Worm (Caenorhabditis elegans) whole organism, early embryonic: ENCODE measurements around the gene ints-9.

Source experiments
- B0310.2 ChIP-seq: sonication (generic microtip); optimal IDR thresholded peaks from 2 replicates; lab custom pipeline; 2016; ENCODE audit warnings: mild to moderate bottlenecking, missing genetic modification characterization, missing compliant biosample characterization
- F13C5.2 ChIP-seq: sonication (generic microtip); optimal IDR thresholded peaks from 2 replicates; lab custom pipeline; 2017; ENCODE audit warnings: mild to moderate bottlenecking, missing genetic modification characterization, inconsistent platforms, missing compliant biosample characterization
- aly-1 ChIP-seq: sonication (generic microtip); optimal IDR thresholded peaks from 2 replicates; lab custom pipeline; 2016; ENCODE audit warnings: missing genetic modification characterization, missing compliant biosample characterization
- ama-1 ChIP-seq: fragments of 150-350 bp; optimal IDR thresholded peaks from 2 replicates; lab custom pipeline; 2014
- ceh-13 ChIP-seq: fragments of 200-800 bp; sonication (Bioruptor generic); optimal IDR thresholded peaks from 2 replicates; lab custom pipeline; 2018; ENCODE audit warnings: mild to moderate bottlenecking, missing genetic modification characterization, missing compliant biosample characterization
- ceh-36 ChIP-seq: sonication (generic microtip); optimal IDR thresholded peaks from 2 replicates; lab custom pipeline; 2016; ENCODE audit warnings: missing genetic modification characterization, inconsistent platforms, missing compliant biosample characterization
- ets-7 ChIP-seq: sonication (generic microtip); optimal IDR thresholded peaks from 2 replicates; lab custom pipeline; 2016; ENCODE audit warnings: missing genotype, missing genetic modification characterization, missing compliant biosample characterization
- flt-1 ChIP-seq: fragments of 200-800 bp; sonication (Bioruptor generic); IDR thresholded peaks from 2 replicates; pipeline ENCODE4 v1.3.6; 2022; ENCODE audit warnings: missing genetic modification characterization, missing compliant biosample characterization
- hmbx-1 ChIP-seq: sonication (generic microtip); optimal IDR thresholded peaks from 2 replicates; lab custom pipeline; 2016; ENCODE audit warnings: mild to moderate bottlenecking, missing genetic modification characterization, missing compliant biosample characterization
- hmg-4 ChIP-seq: fragments of 200-800 bp; sonication (Bioruptor generic); optimal IDR thresholded peaks from 2 replicates; lab custom pipeline; 2018; ENCODE audit warnings: mild to moderate bottlenecking, missing genetic modification characterization, missing compliant biosample characterization
- hnd-1 ChIP-seq: sonication (generic microtip); optimal IDR thresholded peaks from 2 replicates; lab custom pipeline; 2016; ENCODE audit warnings: missing genetic modification characterization, missing compliant biosample characterization
- pes-1 ChIP-seq: fragments of 200-800 bp; sonication (Bioruptor generic); IDR thresholded peaks from 2 replicates; pipeline ENCODE4 v1.3.6; 2022; ENCODE audit warnings: missing genetic modification reagents, missing genetic modification characterization, missing compliant biosample characterization
- scrt-1 ChIP-seq: fragments of 200-800 bp; sonication (Bioruptor generic); IDR thresholded peaks from 2 replicates; pipeline ENCODE4 v1.3.6; 2022; ENCODE audit warnings: missing genetic modification characterization, missing compliant biosample characterization
- sea-1 ChIP-seq: fragments of 200-800 bp; sonication (Bioruptor generic); conservative IDR thresholded peaks from 2 replicates; pipeline ENCODE4 v1.3.6; 2022; ENCODE audit warnings: missing genetic modification characterization, missing compliant biosample characterization
- tbx-11 ChIP-seq: fragments of 200-800 bp; sonication (Bioruptor generic); IDR thresholded peaks from 2 replicates; pipeline ENCODE4 v1.3.6; 2022; ENCODE audit warnings: missing genetic modification characterization, missing compliant biosample characterization
- tbx-37 ChIP-seq: fragments of 200-800 bp; sonication (Bioruptor generic); conservative IDR thresholded peaks from 2 replicates; pipeline ENCODE4 v1.3.6; 2022; ENCODE audit warnings: missing genetic modification reagents, missing genetic modification characterization, missing compliant biosample characterization
- tra-4 ChIP-seq: sonication (generic microtip); optimal IDR thresholded peaks from 2 replicates; lab custom pipeline; 2017; ENCODE audit warnings: missing genetic modification characterization, missing compliant biosample characterization

Gene ints-9

DNA sequence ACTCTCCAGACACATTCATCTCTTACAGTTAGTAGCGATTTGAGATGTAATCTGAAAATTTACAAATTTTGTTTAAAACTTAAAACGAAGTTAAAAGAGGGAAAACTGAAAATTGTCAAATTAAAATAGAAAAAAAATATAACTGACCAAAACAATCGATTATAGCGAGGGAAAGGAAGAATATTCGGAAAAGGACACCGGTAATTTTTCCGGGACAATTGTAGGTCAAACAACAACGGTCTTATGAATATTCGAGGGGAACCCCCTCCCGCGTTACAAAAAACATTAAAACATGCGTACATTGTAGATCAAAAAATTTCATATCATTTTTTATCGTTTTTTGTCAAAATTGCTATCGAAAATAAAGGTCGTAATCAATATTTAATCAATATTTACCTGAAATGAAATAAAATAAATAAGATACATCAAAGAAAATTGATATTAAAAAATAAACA, 46.4 kb downstream of the ints-9 start, which contains the start of gene C50E3.12:
TSS of gene C50E3.12 (minus strand) at position 51 of the 455 bp plus-strand sequence.
- TF ChIP-seq scrt-1 (GFP tag; lab: Robert Waterston, UW): no peak
- no peak for TF ChIP-seq aly-1
- TF ChIP-seq sea-1 (GFP tag; lab: Robert Waterston, UW): no peak
- no peak for TF ChIP-seq ceh-13 (GFP tag; lab: Kevin White, UChicago)
- TF ChIP-seq tbx-37 (GFP tag; lab: Robert Waterston, UW): no peak
- TF ChIP-seq tra-4 (tag; lab: Kevin White, UChicago): no peak
- TF ChIP-seq ama-1 (lab: Kevin White, UChicago): no peak
- no peak for TF ChIP-seq hmg-4 (GFP tag; lab: Kevin White, UChicago)
- no peak for TF ChIP-seq hnd-1
- no peak for TF ChIP-seq flt-1 (GFP tag; lab: Robert Waterston, UW)
- TF ChIP-seq ceh-36: no peak
- no peak for TF ChIP-seq F13C5.2 (tag; lab: Kevin White, UChicago)
- TF ChIP-seq B0310.2 (tag; lab: Kevin White, UChicago): no peak
- no peak for TF ChIP-seq pes-1
- no peak for TF ChIP-seq ets-7 (tag; lab: Kevin White, UChicago)
- TF ChIP-seq tbx-11 (GFP tag; lab: Robert Waterston, UW): no peak
- no peak for TF ChIP-seq hmbx-1 (tag; lab: Kevin White, UChicago)

DNA sequence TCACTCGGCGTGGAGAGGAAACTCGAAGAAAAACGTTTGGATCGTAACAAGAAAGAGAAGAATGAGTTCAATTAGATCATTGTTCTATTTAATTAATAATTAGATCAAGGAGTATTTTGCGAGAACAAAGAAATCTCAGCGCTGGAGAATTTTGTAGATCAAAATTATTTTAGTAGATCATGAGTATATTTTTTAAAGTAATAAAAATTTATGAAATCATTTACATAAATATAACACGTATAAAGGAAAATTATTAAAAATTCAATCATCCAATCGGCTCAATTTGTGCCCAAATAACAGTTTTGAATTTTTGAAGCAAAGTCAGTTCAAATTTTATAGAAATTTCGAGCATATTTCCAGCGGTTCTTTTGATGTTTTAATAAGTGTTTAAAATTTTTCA, 48.5 kb downstream of the ints-9 start, which contains the start of gene C50E3.13:
TSS of gene C50E3.13 (minus strand) at position 101 of the 400 bp plus-strand sequence.
- TF ChIP-seq flt-1 (GFP tag; lab: Robert Waterston, UW): no peak
- TF ChIP-seq tbx-37 (GFP tag; lab: Robert Waterston, UW): no peak
- no peak for TF ChIP-seq ama-1 (lab: Kevin White, UChicago)
- no peak for TF ChIP-seq aly-1
- no peak for TF ChIP-seq sea-1 (GFP tag; lab: Robert Waterston, UW)
- no peak for TF ChIP-seq ceh-36
- TF ChIP-seq F13C5.2 (tag; lab: Kevin White, UChicago): no peak
- no peak for TF ChIP-seq ceh-13 (GFP tag; lab: Kevin White, UChicago)
- TF ChIP-seq B0310.2 (tag; lab: Kevin White, UChicago): no peak

DNA sequence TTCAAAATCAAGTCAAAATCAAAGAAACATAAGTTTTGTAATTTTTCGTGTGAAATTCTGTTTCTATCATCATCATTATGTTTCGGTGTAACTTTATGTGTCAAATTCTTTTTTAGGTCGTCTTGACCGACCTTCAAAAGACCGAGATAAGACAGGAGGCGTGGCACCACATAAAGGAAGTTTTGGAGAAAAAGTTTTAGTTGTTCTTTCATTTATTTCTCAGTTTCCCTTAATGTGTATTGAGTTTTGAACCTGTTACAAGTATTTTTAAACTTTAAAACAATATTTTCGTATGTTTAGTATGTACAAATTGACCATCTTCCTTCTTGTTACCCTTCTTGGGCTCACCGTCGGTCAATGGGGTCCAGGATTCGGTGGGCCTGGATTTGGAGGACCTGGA, 49.0 kb downstream of the ints-9 start, which contains the start of gene grsp-4:
TSS of gene grsp-4 (plus strand) at position 301 of the 400 bp plus-strand sequence.
- no peak for TF ChIP-seq ama-1 (lab: Kevin White, UChicago)

DNA sequence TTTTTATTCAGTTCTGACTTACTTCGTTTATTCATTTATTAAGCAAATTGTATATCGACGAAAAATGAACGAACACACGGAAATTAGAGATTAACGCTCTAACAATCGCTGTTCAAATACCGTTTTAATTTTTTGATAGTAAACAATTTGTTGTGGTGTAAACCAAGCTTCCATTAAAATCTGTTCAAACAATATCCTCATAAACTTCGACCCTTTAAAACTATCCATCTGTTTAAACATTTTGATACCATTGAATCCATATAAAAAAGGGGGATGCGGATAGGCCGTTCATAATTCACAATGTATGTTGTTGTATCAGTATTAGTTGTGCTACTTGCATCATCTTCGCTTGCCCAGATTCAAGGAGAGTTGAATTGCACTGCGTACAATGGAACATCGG, 50.9 kb downstream of the ints-9 start, which contains the start of gene F07C4.6:
TSS of gene F07C4.6 (plus strand) at position 301 of the 400 bp plus-strand sequence.
- TF ChIP-seq tbx-37 (GFP tag; lab: Robert Waterston, UW) (no peak), ets-7 (tag; lab: Kevin White, UChicago) (no peak), ceh-36 (no peak), hnd-1 (no peak), tra-4 (tag; lab: Kevin White, UChicago) (no peak), ceh-13 (GFP tag; lab: Kevin White, UChicago) (no peak), hmbx-1 (tag; lab: Kevin White, UChicago) (no peak), F13C5.2 (tag; lab: Kevin White, UChicago) (no peak), sea-1 (GFP tag; lab: Robert Waterston, UW) (no peak), hmg-4 (GFP tag; lab: Kevin White, UChicago) (no peak), ama-1 (lab: Kevin White, UChicago) (no peak), B0310.2 (tag; lab: Kevin White, UChicago) (no peak), aly-1 (no peak), scrt-1 (GFP tag; lab: Robert Waterston, UW) (no peak), flt-1 (GFP tag; lab: Robert Waterston, UW) (no peak), pes-1 (no peak), tbx-11 (GFP tag; lab: Robert Waterston, UW) (no peak)

DNA sequence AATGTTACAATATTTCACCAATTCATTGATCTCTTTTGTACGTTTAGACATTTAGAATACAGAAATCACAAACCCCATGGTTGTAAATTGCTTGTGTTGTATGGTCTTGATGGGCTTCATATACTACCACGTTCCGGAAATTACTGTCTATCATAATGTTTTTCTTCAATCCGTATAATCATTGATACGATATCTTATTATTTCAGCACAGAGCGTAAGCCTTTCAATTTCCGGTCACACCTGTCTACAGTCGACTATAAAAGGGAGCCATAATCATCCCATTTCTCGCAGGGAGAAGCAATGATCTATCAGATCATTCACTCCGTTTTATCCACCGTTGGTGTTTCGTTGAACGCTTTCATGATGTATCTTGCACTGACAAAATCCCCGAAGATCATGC, 53.9 kb downstream of the ints-9 start, which contains the start of gene srd-30:
TSS of gene srd-30 (plus strand) at position 301 of the 400 bp plus-strand sequence.
- TF ChIP-seq flt-1 (GFP tag; lab: Robert Waterston, UW) (no peak), aly-1 (no peak), tbx-11 (GFP tag; lab: Robert Waterston, UW) (no peak), hmg-4 (GFP tag; lab: Kevin White, UChicago) (no peak), hmbx-1 (tag; lab: Kevin White, UChicago) (no peak), tbx-37 (GFP tag; lab: Robert Waterston, UW) (no peak), ama-1 (lab: Kevin White, UChicago) (no peak), sea-1 (GFP tag; lab: Robert Waterston, UW) (no peak), tra-4 (tag; lab: Kevin White, UChicago) (no peak), F13C5.2 (tag; lab: Kevin White, UChicago) (no peak), ets-7 (tag; lab: Kevin White, UChicago) (no peak), B0310.2 (tag; lab: Kevin White, UChicago) (no peak), ceh-13 (GFP tag; lab: Kevin White, UChicago) (no peak), scrt-1 (GFP tag; lab: Robert Waterston, UW) (no peak), pes-1 (no peak), ceh-36 (no peak)
